Worm (Caenorhabditis elegans) whole organism, L2 larva: ENCODE measurements around the gene snt-6.

Experiments used
- C34F6.9 ChIP-seq: fragments of 150-350 bp; optimal IDR thresholded peaks from 2 replicates; lab custom pipeline; 2014; ENCODE audit warnings: missing biosample characterization, missing genetic modification characterization
- R02D3.7 ChIP-seq: fragments of 150-350 bp; optimal IDR thresholded peaks from 2 replicates; lab custom pipeline; 2014; ENCODE audit warnings: missing biosample characterization, missing genetic modification characterization
- Y55F3AM.14 ChIP-seq: fragments of 200-800 bp; sonication (Bioruptor generic); optimal IDR thresholded peaks from 2 replicates; lab custom pipeline; 2018; ENCODE audit warnings: mild to moderate bottlenecking, missing genetic modification characterization, missing compliant biosample characterization
- ZK546.5 ChIP-seq: sonication (generic microtip); optimal IDR thresholded peaks from 2 replicates; lab custom pipeline; 2017; ENCODE audit warnings: missing biosample characterization, missing genetic modification characterization
- alr-1 ChIP-seq: fragments of 150-350 bp; optimal IDR thresholded peaks from 2 replicates; lab custom pipeline; 2014; ENCODE audit warnings: missing biosample characterization, missing genetic modification characterization
- aly-2 ChIP-seq: fragments of 150-350 bp; optimal IDR thresholded peaks from 2 replicates; lab custom pipeline; 2014; ENCODE audit warnings: missing biosample characterization, missing genetic modification characterization
- ama-1 ChIP-seq: fragments of 150-350 bp; optimal IDR thresholded peaks from 2 replicates; lab custom pipeline; 2018; ENCODE audit warnings: inconsistent platforms
- blmp-1 ChIP-seq: sonication (generic microtip); optimal IDR thresholded peaks from 2 replicates; lab custom pipeline; 2017; ENCODE audit warnings: missing genetic modification characterization, mild to moderate bottlenecking, missing compliant biosample characterization, antibody characterized with exemption, moderate library complexity; ENCODE audit not compliant: insufficient read depth
- ceh-16 ChIP-seq: fragments of 150-350 bp; optimal IDR thresholded peaks from 2 replicates; lab custom pipeline; 2014; ENCODE audit warnings: missing biosample characterization, missing genetic modification characterization
- ceh-82 ChIP-seq: fragments of 150-350 bp; optimal IDR thresholded peaks from 2 replicates; lab custom pipeline; 2014; ENCODE audit warnings: missing biosample characterization, missing genetic modification characterization
- crh-2 ChIP-seq: sonication (generic microtip); optimal IDR thresholded peaks from 2 replicates; lab custom pipeline; 2017; ENCODE audit warnings: missing biosample characterization, missing genetic modification characterization
- dmd-4 ChIP-seq: sonication (generic microtip); optimal IDR thresholded peaks from 2 replicates; lab custom pipeline; 2017; ENCODE audit warnings: missing biosample characterization, missing genetic modification characterization
- egl-27 ChIP-seq: sonication (generic microtip); optimal IDR thresholded peaks from 3 replicates; lab custom pipeline; 2017; ENCODE audit warnings: missing biosample characterization, missing genetic modification reagents, missing genetic modification characterization
- elt-1 ChIP-seq: fragments of 150-350 bp; optimal IDR thresholded peaks from 2 replicates; lab custom pipeline; 2014; ENCODE audit warnings: missing biosample characterization, missing genetic modification characterization
- elt-3 ChIP-seq: sonication (generic microtip); optimal IDR thresholded peaks from 2 replicates; lab custom pipeline; 2017; ENCODE audit warnings: missing biosample characterization, missing genetic modification characterization
- fos-1 ChIP-seq: fragments of 150-350 bp; optimal IDR thresholded peaks from 2 replicates; lab custom pipeline; 2014; ENCODE audit warnings: missing biosample characterization, missing genetic modification characterization
- gmeb-1 ChIP-seq: fragments of 150-350 bp; optimal IDR thresholded peaks from 2 replicates; lab custom pipeline; 2014; ENCODE audit warnings: missing biosample characterization, missing genetic modification characterization
- lin-13 ChIP-seq: fragments of 150-350 bp; optimal IDR thresholded peaks from 2 replicates; lab custom pipeline; 2014; ENCODE audit warnings: missing biosample characterization, missing genetic modification reagents, missing genetic modification characterization
- lin-39 ChIP-seq: fragments of 150-350 bp; optimal IDR thresholded peaks from 2 replicates; lab custom pipeline; 2014; ENCODE audit warnings: missing biosample characterization, missing genetic modification reagents, missing genetic modification characterization
- lsy-2 ChIP-seq, 2 experiments: fragments of 150-350 bp in 1 of 2; sonication (generic microtip) in 1 of 2; optimal IDR thresholded peaks; 2 replicates each; lab custom pipeline; 2014 to 2017; ENCODE audit warnings: missing biosample characterization in 2 of 2, missing genetic modification characterization in 2 of 2
- mab-5 ChIP-seq: fragments of 150-350 bp; optimal IDR thresholded peaks from 2 replicates; lab custom pipeline; 2014; ENCODE audit warnings: missing biosample characterization, missing genetic modification characterization
- mbf-1 ChIP-seq: sonication (generic microtip); optimal IDR thresholded peaks from 2 replicates; lab custom pipeline; 2017; ENCODE audit warnings: missing biosample characterization, missing genetic modification characterization
- mdl-1 ChIP-seq, 2 experiments: fragments of 150-350 bp in 1 of 2; sonication (generic microtip) in 1 of 2; optimal IDR thresholded peaks; 2 replicates each; lab custom pipeline; 2017; ENCODE audit warnings: missing biosample characterization in 2 of 2, missing genetic modification characterization in 2 of 2
- nhr-10 ChIP-seq: sonication (generic microtip); optimal IDR thresholded peaks from 2 replicates; lab custom pipeline; 2017; ENCODE audit warnings: missing biosample characterization, missing genetic modification characterization
- nhr-11 ChIP-seq: fragments of 150-350 bp; optimal IDR thresholded peaks from 2 replicates; lab custom pipeline; 2014; ENCODE audit warnings: missing biosample characterization, missing genetic modification characterization
- nhr-12 ChIP-seq: fragments of 150-350 bp; optimal IDR thresholded peaks from 2 replicates; lab custom pipeline; 2014; ENCODE audit warnings: missing biosample characterization, missing genetic modification characterization
- nhr-129 ChIP-seq: fragments of 150-350 bp; optimal IDR thresholded peaks from 2 replicates; lab custom pipeline; 2014; ENCODE audit warnings: missing biosample characterization, missing genetic modification characterization
- nhr-23 ChIP-seq: fragments of 150-350 bp; optimal IDR thresholded peaks from 2 replicates; lab custom pipeline; 2014; ENCODE audit warnings: missing biosample characterization, missing genetic modification reagents, missing genetic modification characterization
- nhr-237 ChIP-seq: fragments of 150-350 bp; optimal IDR thresholded peaks from 2 replicates; lab custom pipeline; 2014; ENCODE audit warnings: missing biosample characterization, missing genetic modification characterization
- nhr-25 ChIP-seq: fragments of 150-350 bp; sonication (generic microtip); optimal IDR thresholded peaks from 3 replicates; lab custom pipeline; 2014; ENCODE audit warnings: missing biosample characterization, missing genetic modification characterization
- nhr-6 ChIP-seq: fragments of 150-350 bp; optimal IDR thresholded peaks from 2 replicates; lab custom pipeline; 2014; ENCODE audit warnings: missing biosample characterization, missing genetic modification characterization
- nhr-77 ChIP-seq: fragments of 150-350 bp; optimal IDR thresholded peaks from 2 replicates; lab custom pipeline; 2014; ENCODE audit warnings: missing biosample characterization, missing genetic modification characterization
- sem-4 ChIP-seq: fragments of 150-350 bp; optimal IDR thresholded peaks from 2 replicates; lab custom pipeline; 2014; ENCODE audit warnings: missing biosample characterization, missing genetic modification reagents, missing genetic modification characterization
- skn-1 ChIP-seq: sonication (generic microtip); optimal IDR thresholded peaks from 2 replicates; lab custom pipeline; 2017; ENCODE audit warnings: missing biosample characterization, missing genetic modification characterization
- sma-3 ChIP-seq: sonication (generic microtip); optimal IDR thresholded peaks from 2 replicates; lab custom pipeline; 2016; ENCODE audit warnings: missing genetic modification reagents, missing genetic modification characterization, missing compliant biosample characterization
- sma-9 ChIP-seq, 2 experiments: fragments of 150-350 bp in 1 of 2; sonication (generic microtip) in 1 of 2; optimal IDR thresholded peaks; 2 replicates each; lab custom pipeline; 2014 to 2016; ENCODE audit warnings: missing genetic modification characterization in 2 of 2, mild to moderate bottlenecking in 1 of 2, missing biosample characterization in 1 of 2, missing compliant biosample characterization in 1 of 2, missing genetic modification reagents in 1 of 2, moderate library complexity in 1 of 2
- snpc-4 ChIP-seq: fragments of 150-350 bp; optimal IDR thresholded peaks from 2 replicates; lab custom pipeline; 2014; ENCODE audit warnings: missing biosample characterization, missing genetic modification characterization
- unc-39 ChIP-seq: fragments of 150-350 bp; optimal IDR thresholded peaks from 2 replicates; lab custom pipeline; 2014; ENCODE audit warnings: missing biosample characterization, missing genetic modification characterization
- ztf-1 ChIP-seq: fragments of 200-800 bp; sonication (Bioruptor generic); conservative IDR thresholded peaks from 2 replicates; pipeline ENCODE4 v1.3.6; 2022; ENCODE audit warnings: missing genetic modification characterization, missing compliant biosample characterization
- ztf-11 ChIP-seq: sonication (generic microtip); optimal IDR thresholded peaks from 2 replicates; lab custom pipeline; 2017; ENCODE audit warnings: missing biosample characterization, missing genetic modification characterization

snt-6 gene

DNA sequence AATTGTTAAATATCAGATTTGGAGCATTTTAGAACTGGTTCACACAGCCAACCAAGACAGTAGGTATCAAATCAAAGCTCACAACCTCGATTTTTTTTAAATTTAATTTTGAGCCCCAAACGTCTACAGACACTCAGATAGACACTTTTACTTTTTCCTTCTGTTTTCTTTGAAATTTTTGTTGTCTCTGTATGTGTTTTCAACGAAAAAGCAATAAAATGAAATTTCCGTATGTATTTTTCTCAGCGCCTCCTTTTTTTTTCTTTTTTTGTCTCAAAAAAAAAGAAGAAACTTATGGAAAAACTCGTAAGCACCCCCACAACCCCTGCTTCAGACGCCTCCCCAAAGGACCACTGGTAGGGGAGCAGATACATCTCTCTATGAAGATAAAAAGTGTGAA is 23.8 kb upstream of the snt-6 start:
- TF ChIP-seq ZK546.5 (tag; lab: Kevin White, UChicago): no peak
- no peak for TF ChIP-seq sem-4 (tag; lab: Kevin White, UChicago)
- TF ChIP-seq ama-1 (lab: Kevin White, UChicago): no peak
- TF ChIP-seq alr-1 (tag; lab: Kevin White, UChicago): no peak

DNA sequence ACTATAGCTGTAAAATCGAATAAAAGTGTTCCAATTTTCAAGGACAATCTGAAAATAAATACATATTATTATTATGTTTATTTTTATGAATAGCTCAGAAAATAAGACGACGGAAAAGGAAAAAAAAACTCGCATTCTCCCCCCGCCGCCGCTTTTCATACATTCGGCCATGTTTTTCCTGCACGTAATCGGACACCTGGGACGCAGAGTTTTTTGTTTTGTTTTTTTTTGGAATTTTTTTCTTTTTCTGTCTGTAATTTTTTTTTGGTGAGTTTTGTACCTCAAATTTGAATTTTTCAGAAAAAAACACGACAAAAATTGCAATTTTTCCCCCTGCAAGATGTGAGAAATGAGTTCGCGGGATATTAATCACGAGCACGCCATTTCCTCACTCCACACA is 20.2 kb upstream of the snt-6 start, which contains the start of gene C08G5.6:
TSS of gene C08G5.6 (plus strand) at position 301 of the 400 bp plus-strand sequence.
- TF ChIP-seq aly-2: no peak
- TF ChIP-seq skn-1 (tag; lab: Kevin White, UChicago): no peak
- TF ChIP-seq elt-1 (tag; lab: Kevin White, UChicago): no peak
- no peak for TF ChIP-seq ztf-1
- TF ChIP-seq, all 48 proteins: peak for 0

DNA sequence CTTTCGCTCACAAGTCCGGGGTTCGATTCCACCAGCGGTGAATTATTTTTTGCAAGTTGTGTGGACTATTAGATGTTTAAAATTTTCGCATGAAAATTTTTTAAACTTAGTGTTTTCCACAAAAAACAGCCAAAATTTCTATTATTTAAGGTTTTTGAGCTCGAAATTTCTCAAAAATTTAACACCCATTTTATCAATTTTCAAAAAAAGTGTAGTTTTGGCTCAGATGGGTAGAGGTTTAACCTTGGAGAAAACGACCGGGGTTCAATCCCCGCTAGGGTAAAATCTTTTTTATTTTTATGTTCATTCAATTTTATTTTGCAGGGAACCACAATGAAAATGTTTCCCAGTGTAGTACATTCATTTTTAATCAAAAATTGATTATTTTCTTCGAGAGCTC is 19.2 kb upstream of the snt-6 start:
- no peak for TF ChIP-seq snpc-4 (tag; lab: Kevin White, UChicago)
- TF ChIP-seq ama-1 (lab: Kevin White, UChicago): no peak
- no peak for TF ChIP-seq nhr-6
- no peak for TF ChIP-seq nhr-11
- no peak for TF ChIP-seq unc-39 (tag; lab: Kevin White, UChicago)
- TF ChIP-seq ztf-1: no peak
- no peak for TF ChIP-seq nhr-12
- TF ChIP-seq R02D3.7: no peak
- TF ChIP-seq lin-13 (GFP tag; lab: Kevin White, UChicago): no peak
- no peak for TF ChIP-seq elt-3 (tag; lab: Kevin White, UChicago)
- no peak for TF ChIP-seq mdl-1 (tag; optimal IDR thresholded peaks at IDR 0.05; lab: Kevin White, UChicago)
- no peak for TF ChIP-seq sma-3
- no peak for TF ChIP-seq fos-1 (tag; lab: Kevin White, UChicago)
- TF ChIP-seq mab-5 (tag; lab: Kevin White, UChicago): no peak
- TF ChIP-seq, all 48 proteins: peak for 0

DNA sequence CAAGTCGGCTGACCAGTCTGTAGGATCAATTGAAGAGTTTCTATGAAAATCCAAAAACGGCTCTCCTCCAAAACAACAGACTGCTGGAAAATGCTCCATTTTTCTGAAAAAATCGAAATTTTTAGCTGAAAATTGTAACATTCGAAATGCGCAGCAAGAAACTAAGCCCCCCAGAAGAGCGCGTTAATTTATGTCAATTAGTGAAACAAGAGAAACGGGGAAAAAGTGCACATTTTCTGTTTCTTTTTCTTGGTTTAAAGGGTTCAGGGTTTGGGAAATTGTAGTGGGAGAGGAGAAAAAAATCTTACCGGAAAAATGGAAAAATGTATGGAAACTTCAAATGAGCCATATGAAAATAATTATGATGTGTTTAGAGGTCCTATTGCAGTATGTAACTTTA is 15.2 kb upstream of the snt-6 start, which contains the start of gene C08G5.7:
TSS of gene C08G5.7 (minus strand) at position 101 of the 400 bp plus-strand sequence.
- no peak for TF ChIP-seq dmd-4
- TF ChIP-seq elt-1 (tag; lab: Kevin White, UChicago): no peak
- no peak for TF ChIP-seq nhr-129
- TF ChIP-seq nhr-237 (tag; lab: Kevin White, UChicago): no peak
- TF ChIP-seq ceh-16: no peak
- no peak for TF ChIP-seq ZK546.5 (tag; lab: Kevin White, UChicago)
- no peak for TF ChIP-seq sem-4 (tag; lab: Kevin White, UChicago)
- TF ChIP-seq fos-1 (tag; lab: Kevin White, UChicago): no peak
- TF ChIP-seq lin-39 (tag; lab: Kevin White, UChicago): no peak
- no peak for TF ChIP-seq egl-27 (tag; lab: Kevin White, UChicago)
- no peak for TF ChIP-seq skn-1 (tag; lab: Kevin White, UChicago)
- no peak for TF ChIP-seq snpc-4 (tag; lab: Kevin White, UChicago)
- no peak for TF ChIP-seq R02D3.7
- TF ChIP-seq Y55F3AM.14 (GFP tag; lab: Kevin White, UChicago): no peak
- TF ChIP-seq blmp-1 (tag; lab: Kevin White, UChicago): no peak
- TF ChIP-seq mdl-1 (tag; optimal IDR thresholded peaks at IDR 0.05; lab: Kevin White, UChicago): no peak
- no peak for TF ChIP-seq mbf-1
- no peak for TF ChIP-seq nhr-77 (tag; lab: Kevin White, UChicago)

DNA sequence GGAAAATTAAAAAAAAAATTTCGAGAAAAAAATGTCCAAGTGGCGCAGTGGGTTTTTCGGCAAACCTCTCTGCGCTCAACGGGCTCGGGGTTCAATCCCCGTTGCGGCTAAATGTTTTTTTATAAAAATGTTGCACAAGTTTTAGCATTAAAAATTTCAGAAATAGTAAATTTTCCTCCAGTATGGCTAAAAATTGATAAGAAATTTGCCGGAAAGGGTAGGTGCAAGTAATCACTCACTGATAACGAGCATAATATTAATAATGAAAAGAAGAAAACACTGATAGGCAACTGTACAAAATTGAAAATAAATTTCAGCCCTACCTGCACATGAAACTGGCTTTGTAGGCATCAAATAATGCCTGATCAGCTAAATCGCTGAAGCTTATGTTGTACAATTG is 14.4 kb upstream of the snt-6 start:
- TF ChIP-seq nhr-23 (tag; lab: Kevin White, UChicago): no peak
- TF ChIP-seq fos-1 (tag; lab: Kevin White, UChicago): peak; percentile 67
- TF ChIP-seq nhr-12: no peak
- no peak for TF ChIP-seq sma-3
- no peak for TF ChIP-seq lin-39 (tag; lab: Kevin White, UChicago)

DNA sequence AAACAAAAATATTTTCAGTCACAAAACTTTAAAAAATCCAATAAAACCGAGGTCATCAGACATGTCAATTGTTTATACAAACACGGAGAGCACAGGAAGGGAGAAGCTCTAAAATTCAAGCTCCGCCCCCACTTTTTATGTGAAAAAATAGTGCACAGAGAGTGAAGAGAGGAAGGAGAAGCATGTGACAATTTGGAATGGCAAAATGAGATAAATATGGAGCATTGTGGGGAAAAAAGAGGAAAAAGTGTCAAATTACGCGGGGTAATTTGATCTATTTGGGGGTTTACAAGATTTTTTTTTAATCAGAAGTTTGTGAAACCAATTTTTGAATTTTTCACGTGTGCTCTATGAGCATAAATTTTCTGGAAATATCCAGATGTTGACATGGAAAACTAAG is 12.9 kb upstream of the snt-6 start:
- no peak for TF ChIP-seq sma-3
- no peak for TF ChIP-seq snpc-4 (tag; lab: Kevin White, UChicago)
- TF ChIP-seq nhr-129: peak; percentile 13
- no peak for TF ChIP-seq ceh-82 (tag; lab: Kevin White, UChicago)
- TF ChIP-seq Y55F3AM.14 (GFP tag; lab: Kevin White, UChicago): no peak
- no peak for TF ChIP-seq aly-2
- TF ChIP-seq nhr-23 (tag; lab: Kevin White, UChicago): no peak
- TF ChIP-seq sem-4 (tag; lab: Kevin White, UChicago): no peak
- no peak for TF ChIP-seq alr-1 (tag; lab: Kevin White, UChicago)
- no peak for TF ChIP-seq R02D3.7
- no peak for TF ChIP-seq ztf-11
- no peak for TF ChIP-seq nhr-11
- TF ChIP-seq sma-9 (GFP tag; optimal IDR thresholded peaks at IDR 0.05; lab: Kevin White, UChicago): peak; percentile 60
- TF ChIP-seq sma-9 (tag; optimal IDR thresholded peaks at IDR 0.05; lab: Kevin White, UChicago): no peak
- no peak for TF ChIP-seq ZK546.5 (tag; lab: Kevin White, UChicago)
- TF ChIP-seq nhr-77 (tag; lab: Kevin White, UChicago): no peak
- TF ChIP-seq lin-13 (GFP tag; lab: Kevin White, UChicago): no peak
- no peak for TF ChIP-seq nhr-25 (tag; lab: Kevin White, UChicago)
- TF ChIP-seq crh-2 (tag; lab: Kevin White, UChicago): peak; percentile 11
- TF ChIP-seq elt-1 (tag; lab: Kevin White, UChicago): no peak
- TF ChIP-seq mbf-1: no peak
- TF ChIP-seq lsy-2 (tag; optimal IDR thresholded peaks at IDR 0.05; lab: Kevin White, UChicago): peak; percentile 1 to 42
- no peak for TF ChIP-seq fos-1 (tag; lab: Kevin White, UChicago)
- no peak for TF ChIP-seq skn-1 (tag; lab: Kevin White, UChicago)
- no peak for TF ChIP-seq unc-39 (tag; lab: Kevin White, UChicago)
- no peak for TF ChIP-seq nhr-10 (tag; lab: Kevin White, UChicago)
- no peak for TF ChIP-seq dmd-4
- TF ChIP-seq gmeb-1 (tag; lab: Kevin White, UChicago): no peak
- TF ChIP-seq C34F6.9 (tag; lab: Kevin White, UChicago): peak; percentile 28
